Fruit fly (Drosophila melanogaster) whole organism, embryonic: ENCODE measurements around the gene Ilp4.

Experiments used
- CG12769 ChIP-seq: fragments of 200-800 bp; sonication (Bioruptor generic); optimal IDR thresholded peaks from 2 replicates; lab custom pipeline; 2019; ENCODE audit warnings: missing biosample characterization, mild to moderate bottlenecking, missing genetic modification characterization, moderate library complexity
- CG16815 ChIP-seq: fragments of 200-800 bp; sonication (Bioruptor generic); optimal IDR thresholded peaks from 3 replicates; lab custom pipeline; 2017; ENCODE audit warnings: missing biosample characterization, mild to moderate bottlenecking, missing genetic modification characterization
- CG9727 ChIP-seq: fragments of 200-800 bp; sonication (Bioruptor generic); optimal IDR thresholded peaks from 3 replicates; lab custom pipeline; 2017; ENCODE audit warnings: missing biosample characterization, mild to moderate bottlenecking, missing genetic modification characterization
- dati ChIP-seq: fragments of 200-800 bp; sonication (Bioruptor generic); IDR thresholded peaks from 2 replicates; pipeline ENCODE4 v1.3.6; 2022; ENCODE audit warnings: missing biosample characterization, missing genetic modification characterization
- hb ChIP-seq: fragments of 200-800 bp; sonication (Bioruptor generic); IDR thresholded peaks from 3 replicates; pipeline ENCODE4 v1.3.6; 2022; ENCODE audit warnings: missing biosample characterization, missing genetic modification characterization; ENCODE audit not compliant: partially characterized antibody
- prd ChIP-seq, 3 experiments: fragments of >200 bp in 2 of 3; fragments of 200-800 bp in 1 of 3; sonication (Bioruptor generic) in 1 of 3; optimal IDR thresholded peaks in 2 of 3; IDR thresholded peaks in 1 of 3; 2 replicates in 2 of 3; 3 replicates in 1 of 3; pipeline versions ENCODE4 v1.3.6 to Lab custom; 2017 to 2022; ENCODE audit warnings: missing biosample characterization in 1 of 3, missing genetic modification characterization in 1 of 3

DNA sequence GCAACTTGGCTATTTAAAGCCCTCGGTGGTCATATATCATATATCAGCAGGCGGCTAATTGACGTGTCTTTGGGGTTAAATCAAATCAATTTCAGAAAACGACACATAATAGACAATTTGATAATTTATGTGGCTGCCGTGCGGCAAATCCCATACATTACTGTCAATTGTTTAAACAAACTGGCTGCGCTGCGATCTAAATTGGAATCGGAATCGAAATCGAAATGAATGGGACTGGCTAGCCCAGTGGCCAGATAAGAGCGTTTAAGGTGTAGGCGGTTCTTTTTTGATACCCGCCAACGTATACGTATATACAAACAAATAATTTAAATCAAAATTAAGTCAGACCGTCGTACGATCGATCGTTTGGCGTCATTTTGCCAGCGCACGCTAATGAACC is 35.7 kb downstream of the Ilp4 start:
- TF ChIP-seq hb (no peak), CG16815 (GFP tag; lab: Kevin White, UChicago) (no peak), CG12769 (no peak), prd (optimal IDR thresholded peaks at IDR 0.05; lab: Kevin White, UChicago) (no peak), prd (GFP tag; IDR thresholded peaks at IDR 0.05; lab: Robert Waterston, UW) (no peak), CG9727 (no peak), dati (GFP tag; lab: Robert Waterston, UW) (no peak)
